Worm (Caenorhabditis elegans): ENCODE measurements around the gene Y69A2AR.12.
A peak's percentile ranks its signal among the peaks of the same experiment; 100 is the strongest.

Gene Y69A2AR.12

ce11 chrIV:2607513-2608101 is 39.2 kb downstream of the Y69A2AR.12 start, which contains the start of gene vamp-7:
vamp-7 (plus strand) TSS chrIV:2608051.
- TF ChIP-seq hlh-8 (tag; optimal IDR thresholded peaks at IDR 0.05) (no peak), ttx-3 (tag; optimal IDR thresholded peaks at IDR 0.05) (no peak), tbx-7 (tag; optimal IDR thresholded peaks at IDR 0.05) (no peak), sox-4 (tag; optimal IDR thresholded peaks at IDR 0.05) (no peak), K02D7.2 (tag; optimal IDR thresholded peaks at IDR 0.05) (no peak), ceh-24 (tag; optimal IDR thresholded peaks at IDR 0.05) (no peak), ref-2 (tag; optimal IDR thresholded peaks at IDR 0.05) (no peak), ets-4 (tag; optimal IDR thresholded peaks at IDR 0.05) (no peak), pros-1 (tag; optimal IDR thresholded peaks at IDR 0.05) (no peak)

ce11 chrIV:2610409-2610808 is 42.0 kb downstream of the Y69A2AR.12 start, which contains the start of gene Y69A2AR.32:
Y69A2AR.32 (plus strand) TSS chrIV:2610436.
- TF ChIP-seq elt-4 (tag; optimal IDR thresholded peaks at IDR 0.05) (no peak), ceh-34 (tag; optimal IDR thresholded peaks at IDR 0.05) (no peak), ceh-14 (tag; optimal IDR thresholded peaks at IDR 0.05) (no peak), gmeb-2 (tag; optimal IDR thresholded peaks at IDR 0.05) (no peak), unc-42 (tag; optimal IDR thresholded peaks at IDR 0.05) (no peak), dmd-4 (tag; optimal IDR thresholded peaks at IDR 0.05; ENCODE audit: borderline replicate concordance) (no peak), ceh-45 (GFP tag; IDR thresholded peaks at IDR 0.05) (no peak)

ce11 chrIV:2610974-2611373 is 42.6 kb downstream of the Y69A2AR.12 start:
- TF ChIP-seq elt-4 (tag; optimal IDR thresholded peaks at IDR 0.05) (no peak), ceh-48 (tag; optimal IDR thresholded peaks at IDR 0.05) (peak; percentile 19), ets-4 (tag; optimal IDR thresholded peaks at IDR 0.05) (no peak), dmd-4 (tag; optimal IDR thresholded peaks at IDR 0.05; ENCODE audit: borderline replicate concordance) (no peak), ahr-1 (tag; optimal IDR thresholded peaks at IDR 0.05) (no peak)

- no peak for TF ChIP-seq elt-2 (tag; optimal IDR thresholded peaks at IDR 0.05)
- TF ChIP-seq ceh-18 (tag; optimal IDR thresholded peaks at IDR 0.05): no peak
- TF ChIP-seq sox-2 (GFP tag; IDR thresholded peaks at IDR 0.05): no peak
- TF ChIP-seq K09A11.1 (tag; optimal IDR thresholded peaks at IDR 0.05; ENCODE audit: insufficient read depth): no peak
- no peak for TF ChIP-seq ztf-16 (tag; optimal IDR thresholded peaks at IDR 0.05)
- TF ChIP-seq syd-9 (tag; optimal IDR thresholded peaks at IDR 0.05): no peak
- TF ChIP-seq K02D7.2 (tag; optimal IDR thresholded peaks at IDR 0.05): no peak
Measured at ce11 chrIV:2613011-2613503, 44.6 kb downstream of the Y69A2AR.12 start, which contains the start of gene Y69A2AR.28. Y69A2AR.28 (minus strand) TSS chrIV:2613061.

- TF ChIP-seq ceh-30 (tag; optimal IDR thresholded peaks at IDR 0.05): no peak
- TF ChIP-seq pha-4 (tag; optimal IDR thresholded peaks at IDR 0.05): no peak
- TF ChIP-seq hlh-30 (tag; optimal IDR thresholded peaks at IDR 0.05; ENCODE audit: insufficient read depth): no peak
- TF ChIP-seq ahr-1 (tag; optimal IDR thresholded peaks at IDR 0.05): no peak
- no peak for TF ChIP-seq fkh-10 (GFP tag; optimal IDR thresholded peaks at IDR 0.05)
- no peak for TF ChIP-seq ceh-31 (tag; optimal IDR thresholded peaks at IDR 0.05)
- TF ChIP-seq T23F11.4 (GFP tag; optimal IDR thresholded peaks at IDR 0.05): no peak
- no peak for TF ChIP-seq C08G9.2 (tag; optimal IDR thresholded peaks at IDR 0.05)
- TF ChIP-seq ceh-22 (tag; optimal IDR thresholded peaks at IDR 0.05): no peak
- no peak for TF ChIP-seq ztf-16 (tag; optimal IDR thresholded peaks at IDR 0.05)
Measured at ce11 chrIV:2613754-2614244, 45.4 kb downstream of the Y69A2AR.12 start, which contains the start of gene daao-1. daao-1 (plus strand) TSS chrIV:2614194.

All from whole organism, late embryonic.